Fruit fly (Drosophila melanogaster): Measurements from ENCODE around the gene CG9536.
A peak's percentile ranks its signal among the peaks of the same experiment; 100 is the strongest.

dm6 chr2L:6488676-6489140 is 11.9 kb upstream of the CG9536 start, which contains the start of the genes KFase and epsilonCOP:
- TF ChIP-seq CG8478 (optimal IDR thresholded peaks at IDR 0.05) = no peak
- peak in 1 of 2 experiments; percentile 27 for TF ChIP-seq CTCF (optimal IDR thresholded peaks at IDR 0.05)

Measured in S2 (cell line).